Worm (Caenorhabditis elegans) whole organism, midembryonic: ENCODE measurements around the gene frk-1.

ENCODE experiments used
- cog-1 ChIP-seq: sonication (generic microtip); optimal IDR thresholded peaks from 2 replicates; lab custom pipeline; 2016; ENCODE audit warnings: missing genetic modification characterization, missing compliant biosample characterization
- med-1 ChIP-seq: sonication (generic microtip); optimal IDR thresholded peaks from 2 replicates; lab custom pipeline; 2017; ENCODE audit warnings: missing genetic modification characterization, mild to moderate bottlenecking, missing compliant biosample characterization, antibody characterized with exemption, missing genetic modification reagents; ENCODE audit not compliant: insufficient read depth
- ref-1 ChIP-seq: fragments of 200-800 bp; sonication (Bioruptor generic); conservative IDR thresholded peaks from 2 replicates; pipeline ENCODE4 v1.3.6; 2022; ENCODE audit warnings: missing genetic modification reagents, missing genetic modification characterization, missing compliant biosample characterization

- no peak for TF ChIP-seq ref-1 (GFP tag; lab: Robert Waterston, UW)
- TF ChIP-seq med-1 (GFP tag; lab: Kevin White, UChicago) = no peak
- TF ChIP-seq cog-1 (tag; lab: Kevin White, UChicago) = no peak
Observed at ce11 chrIV:10067541-10067940, 24.6 kb downstream of the frk-1 start, which contains the start of gene cwn-2.
